Fruit fly (Drosophila melanogaster): ENCODE data around the gene CG12213.

The CG12213 gene

dm6 chr3R:12010202-12010824 is 42.8 kb upstream of the CG12213 start, which contains the start of the genes KLHL18 and GCC185 (continued):
- 0 out of 2 replicates have a peak, but pooled peaks have one; percentile 42 for TF ChIP-seq GATAe (GFP tag; conservative IDR thresholded peaks at IDR 0.05)
- peak; percentile 69 for TF ChIP-seq tgo (GFP tag; IDR thresholded peaks at IDR 0.05)
- no peak for TF ChIP-seq lov (optimal IDR thresholded peaks at IDR 0.05)
- TF ChIP-seq lov (GFP tag; IDR thresholded peaks at IDR 0.05), result no peak
- TF ChIP-seq Spps (tag; optimal IDR thresholded peaks at IDR 0.05), result peak; percentile 45
- TF ChIP-seq chn (GFP tag; optimal IDR thresholded peaks at IDR 0.05), result peak; percentile 58
- peak; percentile 64 for TF ChIP-seq Six4 (GFP tag; optimal IDR thresholded peaks at IDR 0.05)
- TF ChIP-seq pho (GFP tag; optimal IDR thresholded peaks at IDR 0.05), result peak; percentile 78
- no peak for TF ChIP-seq seq (GFP tag; IDR thresholded peaks at IDR 0.05)
- TF ChIP-seq Doc2 (GFP tag; IDR thresholded peaks at IDR 0.05), result peak; percentile 42; the same call in 1 of the 2 replicates
- TF ChIP-seq Med (GFP tag), result peak; percentile 84
- peak; percentile 83 for TF ChIP-seq vnd (GFP tag; IDR thresholded peaks at IDR 0.05; ENCODE audit: partially characterized antibody)
- TF ChIP-seq H15 (GFP tag; IDR thresholded peaks at IDR 0.05), result peak; percentile 55; the same call in 1 of the 3 replicates
- TF ChIP-seq Taf1 (GFP tag; IDR thresholded peaks at IDR 0.05), result peak; percentile 45; the same call in 1 of the 2 replicates
- no peak for TF ChIP-seq CG31365 (tag; optimal IDR thresholded peaks at IDR 0.05)
- peak; percentile 66 for TF ChIP-seq CG10979 (tag; optimal IDR thresholded peaks at IDR 0.05)
- peak; percentile 66 for TF ChIP-seq Dref (GFP tag; IDR thresholded peaks at IDR 0.05)
- TF ChIP-seq ato (GFP tag; IDR thresholded peaks at IDR 0.05; ENCODE audit: partially characterized antibody), result 0 out of 2 replicates have a peak, but pooled peaks have one; percentile 15
- peak; percentile 67 for TF ChIP-seq CG8290 (GFP tag; optimal IDR thresholded peaks at IDR 0.05)
- no peak for TF ChIP-seq CG8290 (tag; optimal IDR thresholded peaks at IDR 0.05)
- peak; percentile 70 for TF ChIP-seq esg (GFP tag; conservative IDR thresholded peaks at IDR 0.05)
- TF ChIP-seq CG7372 (GFP tag; IDR thresholded peaks at IDR 0.05), result peak; percentile 64
- 0 out of 2 replicates have a peak, but pooled peaks have one; percentile 10 for TF ChIP-seq ap (GFP tag; IDR thresholded peaks at IDR 0.05)
- TF ChIP-seq CG3065 (GFP tag; optimal IDR thresholded peaks at IDR 0.05), result peak; percentile 69
- TF ChIP-seq gsb-n (tag; optimal IDR thresholded peaks at IDR 0.05), result no peak
- peak; percentile 35; the same call in 1 of the 2 replicates for TF ChIP-seq Adf1 (GFP tag; IDR thresholded peaks at IDR 0.05)
- TF ChIP-seq Nf-YB (GFP tag; optimal IDR thresholded peaks at IDR 0.05), result peak; percentile 44
- TF ChIP-seq crp (GFP tag; optimal IDR thresholded peaks at IDR 0.05), result peak; percentile 97 to 98
- TF ChIP-seq CG31224 (GFP tag; IDR thresholded peaks at IDR 0.05), result peak; percentile 58
- peak; percentile 30; the same call in 1 of the 2 replicates for TF ChIP-seq Atf6 (GFP tag; IDR thresholded peaks at IDR 0.05)
- TF ChIP-seq her (GFP tag; optimal IDR thresholded peaks at IDR 0.05), result no peak
- TF ChIP-seq Dll (GFP tag; IDR thresholded peaks at IDR 0.05; ENCODE audit: partially characterized antibody), result peak; percentile 90
- peak; percentile 73 for TF ChIP-seq CG13424 (tag; optimal IDR thresholded peaks at IDR 0.05)
- TF ChIP-seq CG2889 (GFP tag; IDR thresholded peaks at IDR 0.05), result peak; percentile 59; the same call in 1 of the 3 replicates
- peak in 1 of 2 experiments; percentile 73 for TF ChIP-seq Hr51 (GFP tag; optimal IDR thresholded peaks at IDR 0.05)
- peak; percentile 79 for TF ChIP-seq CG17829 (tag; optimal IDR thresholded peaks at IDR 0.05)
- TF ChIP-seq bcd (GFP tag; optimal IDR thresholded peaks at IDR 0.05), result peak; percentile 83
- TF ChIP-seq Hmx (GFP tag; optimal IDR thresholded peaks at IDR 0.05), result peak; percentile 75
- TF ChIP-seq lab (GFP tag; optimal IDR thresholded peaks at IDR 0.05), result peak; percentile 69
- TF ChIP-seq Rx (GFP tag; IDR thresholded peaks at IDR 0.05), result peak; percentile 35; the same call in 1 of the 2 replicates
- peak; percentile 31 for TF ChIP-seq HmgD (GFP tag; optimal IDR thresholded peaks at IDR 0.05)
- TF ChIP-seq wor (GFP tag; IDR thresholded peaks at IDR 0.05), result no peak
- peak; percentile 59 for TF ChIP-seq Fer3 (tag; optimal IDR thresholded peaks at IDR 0.05)
- no peak for TF ChIP-seq lbe (GFP tag; optimal IDR thresholded peaks at IDR 0.05)
- peak; percentile 70 for TF ChIP-seq pum (GFP tag; optimal IDR thresholded peaks at IDR 0.05)
- peak; percentile 56 for TF ChIP-seq stwl (tag; optimal IDR thresholded peaks at IDR 0.05)
- peak; percentile 88 for TF ChIP-seq CG9932 (GFP tag; IDR thresholded peaks at IDR 0.05)
- TF ChIP-seq Rfx (GFP tag; IDR thresholded peaks at IDR 0.05), result peak; percentile 80
- TF ChIP-seq zen (tag; optimal IDR thresholded peaks at IDR 0.05), result peak; percentile 78
- peak; percentile 62; the same call in 1 of the 3 replicates for TF ChIP-seq CG34224 (GFP tag; IDR thresholded peaks at IDR 0.05; ENCODE audit: partially characterized antibody)
